Worm (Caenorhabditis elegans) whole organism, L1 larva: ENCODE results near the gene F31E3.6.

ENCODE experiments used
- C16A3.4 ChIP-seq: fragments of 150-350 bp; optimal IDR thresholded peaks from 2 replicates; lab custom pipeline; 2014; ENCODE audit warnings: missing biosample characterization, missing genetic modification characterization
- F16B12.6 ChIP-seq: fragments of 150-350 bp; optimal IDR thresholded peaks from 2 replicates; lab custom pipeline; 2014; ENCODE audit warnings: missing biosample characterization, missing genetic modification characterization
- blmp-1 ChIP-seq: fragments of 150-350 bp; optimal IDR thresholded peaks from 2 replicates; lab custom pipeline; 2014; ENCODE audit warnings: missing biosample characterization, missing genetic modification characterization
- ceh-8 ChIP-seq: fragments of 200-800 bp; sonication (Bioruptor generic); optimal IDR thresholded peaks from 2 replicates; lab custom pipeline; 2018; ENCODE audit warnings: mild to moderate bottlenecking, missing genetic modification characterization, moderate library complexity, missing compliant biosample characterization
- ceh-90 ChIP-seq: sonication (generic microtip); optimal IDR thresholded peaks from 2 replicates; lab custom pipeline; 2016; ENCODE audit warnings: missing genetic modification characterization, missing compliant biosample characterization
- ces-1 ChIP-seq: fragments of 150-350 bp; optimal IDR thresholded peaks from 2 replicates; lab custom pipeline; 2014; ENCODE audit warnings: missing biosample characterization, missing genetic modification reagents, missing genetic modification characterization
- dpl-1 ChIP-seq, 3 experiments: fragments of 150-350 bp in 2 of 3; sonication (generic microtip) in 1 of 3; optimal IDR thresholded peaks; 2 replicates each; lab custom pipeline; 2014 to 2017; ENCODE audit warnings: missing biosample characterization in 3 of 3, missing genetic modification characterization in 3 of 3, missing genetic modification reagents in 3 of 3
- efl-1 ChIP-seq, 4 experiments: fragments of 150-350 bp; optimal IDR thresholded peaks in 3 of 4; peaks in 1 of 4; 1 replicate in 1 of 4; 2 replicates in 3 of 4; lab custom pipeline; 2014; ENCODE audit warnings: missing biosample characterization in 2 of 4, missing genetic modification characterization in 2 of 4, missing genetic modification reagents in 2 of 4
- egl-13 ChIP-seq: sonication (generic microtip); optimal IDR thresholded peaks from 2 replicates; lab custom pipeline; 2016; ENCODE audit warnings: missing genotype, missing genetic modification reagents, missing genetic modification characterization, missing compliant biosample characterization
- elt-2 ChIP-seq: sonication (generic microtip); optimal IDR thresholded peaks from 2 replicates; lab custom pipeline; 2016; ENCODE audit warnings: missing genetic modification characterization, mild to moderate bottlenecking, inconsistent platforms, missing compliant biosample characterization, missing genetic modification reagents
- elt-3 ChIP-seq, 6 experiments: fragments of 150-350 bp in 1 of 6; sonication (generic microtip); optimal IDR thresholded peaks; 2 replicates each; lab custom pipeline; 2017 to 2018; ENCODE audit warnings: missing biosample characterization in 6 of 6, missing genetic modification characterization in 6 of 6, inconsistent platforms in 1 of 6
- grh-1 ChIP-seq: fragments of 200-800 bp; sonication (Bioruptor generic); IDR thresholded peaks from 2 replicates; pipeline ENCODE4 v1.3.6; 2022; ENCODE audit warnings: missing genetic modification reagents, missing genetic modification characterization, missing compliant biosample characterization
- hlh-4 ChIP-seq: sonication (generic microtip); optimal IDR thresholded peaks from 2 replicates; lab custom pipeline; 2016; ENCODE audit warnings: mild to moderate bottlenecking, missing genetic modification characterization, missing compliant biosample characterization
- lin-13 ChIP-seq: fragments of 150-350 bp; optimal IDR thresholded peaks from 2 replicates; lab custom pipeline; 2014; ENCODE audit warnings: missing biosample characterization, missing genetic modification reagents, missing genetic modification characterization
- lin-14 ChIP-seq: fragments of 200-800 bp; sonication (Bioruptor generic); optimal IDR thresholded peaks from 2 replicates; lab custom pipeline; 2018; ENCODE audit warnings: mild to moderate bottlenecking, missing genetic modification characterization, moderate library complexity, missing compliant biosample characterization
- lin-35 ChIP-seq, 2 experiments: fragments of 150-350 bp; optimal IDR thresholded peaks; 2 replicates each; lab custom pipeline; 2014; ENCODE audit warnings: missing biosample characterization in 2 of 2, missing genetic modification characterization in 2 of 2, missing genetic modification reagents in 2 of 2
- lsy-2 ChIP-seq, 2 experiments: fragments of 150-350 bp; optimal IDR thresholded peaks; 2 replicates each; lab custom pipeline; 2014; ENCODE audit warnings: missing biosample characterization in 2 of 2, missing genetic modification characterization in 2 of 2
- mep-1 ChIP-seq: fragments of 150-350 bp; optimal IDR thresholded peaks from 2 replicates; lab custom pipeline; 2014; ENCODE audit warnings: missing biosample characterization, missing genetic modification characterization
- nhr-20 ChIP-seq: sonication (generic microtip); optimal IDR thresholded peaks from 2 replicates; lab custom pipeline; 2016; ENCODE audit warnings: mild to moderate bottlenecking, missing genetic modification characterization, missing compliant biosample characterization
- nhr-47 ChIP-seq: sonication (generic microtip); optimal IDR thresholded peaks from 2 replicates; lab custom pipeline; 2016; ENCODE audit warnings: mild to moderate bottlenecking, missing genetic modification characterization, moderate library complexity, missing compliant biosample characterization
- nhr-71 ChIP-seq: sonication (generic microtip); optimal IDR thresholded peaks from 2 replicates; lab custom pipeline; 2016; ENCODE audit warnings: mild to moderate bottlenecking, missing genetic modification characterization, moderate library complexity, missing compliant biosample characterization
- nhr-84 ChIP-seq: sonication (generic microtip); optimal IDR thresholded peaks from 2 replicates; lab custom pipeline; 2017; ENCODE audit warnings: missing biosample characterization, missing genetic modification characterization
- nhr-85 ChIP-seq: sonication (generic microtip); peaks from one replicate; lab custom pipeline; 2016; ENCODE audit warnings: missing genetic modification characterization, inconsistent platforms, missing compliant biosample characterization
- pag-3 ChIP-seq: sonication (generic microtip); optimal IDR thresholded peaks from 2 replicates; lab custom pipeline; 2017; ENCODE audit warnings: missing genetic modification characterization, mild to moderate bottlenecking, missing compliant biosample characterization, antibody characterized with exemption, borderline replicate concordance; ENCODE audit not compliant: insufficient read depth
- pax-3 ChIP-seq: fragments of 200-800 bp; sonication (Bioruptor generic); optimal IDR thresholded peaks from 2 replicates; lab custom pipeline; 2018; ENCODE audit warnings: mild to moderate bottlenecking, missing genetic modification characterization, moderate library complexity, missing compliant biosample characterization
- pqm-1 ChIP-seq: sonication (generic microtip); optimal IDR thresholded peaks from 3 replicates; lab custom pipeline; 2017; ENCODE audit warnings: missing biosample characterization, missing genetic modification characterization
- rnt-1 ChIP-seq: sonication (generic microtip); optimal IDR thresholded peaks from 2 replicates; lab custom pipeline; 2016; ENCODE audit warnings: mild to moderate bottlenecking, missing genetic modification characterization, moderate library complexity, missing compliant biosample characterization
- snu-23 ChIP-seq: sonication (generic microtip); optimal IDR thresholded peaks from 2 replicates; lab custom pipeline; 2016; ENCODE audit warnings: missing genetic modification characterization, missing compliant biosample characterization
- sptf-1 ChIP-seq: fragments of 150-350 bp; optimal IDR thresholded peaks from 2 replicates; lab custom pipeline; 2014; ENCODE audit warnings: missing biosample characterization, missing genetic modification characterization
- swsn-7 ChIP-seq: sonication (generic microtip); optimal IDR thresholded peaks from 2 replicates; lab custom pipeline; 2016; ENCODE audit warnings: missing genetic modification characterization, missing compliant biosample characterization
- unc-62 ChIP-seq: fragments of 150-350 bp; optimal IDR thresholded peaks from 2 replicates; lab custom pipeline; 2014; ENCODE audit warnings: missing biosample characterization, missing genetic modification reagents, missing genetic modification characterization
- unc-86 ChIP-seq: sonication (generic microtip); optimal IDR thresholded peaks from 2 replicates; lab custom pipeline; 2016; ENCODE audit warnings: missing genetic modification characterization, missing compliant biosample characterization
- unc-98 ChIP-seq: fragments of 200-800 bp; sonication (Bioruptor generic); IDR thresholded peaks from 2 replicates; pipeline ENCODE4 v1.3.6; 2022; ENCODE audit warnings: missing genetic modification characterization, missing compliant biosample characterization
- vab-15 ChIP-seq: sonication (generic microtip); optimal IDR thresholded peaks from 2 replicates; lab custom pipeline; 2017; ENCODE audit warnings: missing genotype, mild to moderate bottlenecking, missing genetic modification characterization, missing compliant biosample characterization
- zag-1 ChIP-seq: fragments of 150-350 bp; optimal IDR thresholded peaks from 2 replicates; lab custom pipeline; 2014; ENCODE audit warnings: missing biosample characterization, missing genetic modification characterization

The F31E3.6 gene

ce11 chrIII:6989201-6989600, 7.3 kb downstream of the F31E3.6 start:
- TF ChIP-seq lin-35 (GFP tag; optimal IDR thresholded peaks at IDR 0.05; lab: Kevin White, UChicago) (peak in 1 of 2 experiments; percentile 20), nhr-84 (tag; lab: Kevin White, UChicago) (no peak), F16B12.6 (tag; lab: Kevin White, UChicago) (no peak), elt-2 (tag; lab: Kevin White, UChicago) (peak; percentile 44)

DNA sequence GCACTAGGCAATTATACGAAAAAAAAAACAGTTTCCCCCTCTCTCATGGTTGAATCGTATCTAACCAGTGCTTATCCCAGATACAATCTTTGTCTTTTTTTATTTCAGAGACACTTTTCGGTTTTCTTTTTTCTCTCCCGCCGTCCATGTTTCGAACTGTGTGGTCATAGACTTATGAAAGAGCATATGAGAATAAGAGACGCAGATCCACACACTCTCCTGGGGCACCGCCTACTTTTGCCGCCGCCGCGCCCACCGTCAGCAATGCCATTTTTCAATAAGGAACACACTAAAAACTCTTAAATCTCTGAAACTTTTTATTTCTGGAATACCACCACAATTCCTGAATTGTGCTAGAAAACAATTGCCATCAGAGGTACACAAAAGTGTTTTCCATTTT, 8.0 kb downstream of the F31E3.6 start, which contains the start of gene prk-1:
TSS of gene prk-1 (plus strand) at position 269 of the 400 bp plus-strand sequence.
- peak; percentile 2 for TF ChIP-seq blmp-1 (tag; lab: Kevin White, UChicago)
- no peak for TF ChIP-seq unc-86 (tag; lab: Kevin White, UChicago)
- TF ChIP-seq grh-1 (GFP tag; lab: Robert Waterston, UW): no peak
- TF ChIP-seq snu-23 (GFP tag; lab: Kevin White, UChicago): peak; percentile 22
- TF ChIP-seq lin-14 (GFP tag; lab: Kevin White, UChicago): peak; percentile 45
- TF ChIP-seq rnt-1: peak; percentile 37
- TF ChIP-seq nhr-85 (tag; lab: Kevin White, UChicago): peak; percentile 65
- TF ChIP-seq nhr-71: no peak

DNA sequence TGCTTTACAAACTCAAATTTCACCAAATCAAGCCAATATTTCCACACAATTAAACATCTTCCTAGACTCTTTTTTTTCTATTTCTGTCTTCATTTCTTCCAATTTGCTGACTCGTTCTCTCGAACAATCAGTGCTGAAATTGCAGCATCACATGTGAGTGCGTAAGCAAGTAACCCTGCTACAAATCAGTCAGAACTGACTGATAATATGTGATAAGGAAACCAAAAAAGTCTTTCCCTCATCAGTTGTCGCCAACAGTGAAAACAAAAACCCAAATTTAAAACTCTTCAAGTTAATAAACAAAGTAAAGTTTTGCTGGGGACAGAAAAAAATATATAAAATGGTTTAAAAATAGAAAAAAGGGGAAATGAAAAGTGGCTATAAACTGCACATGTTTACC, 9.6 kb downstream of the F31E3.6 start:
- TF ChIP-seq pax-3 (no peak), pag-3 (tag; lab: Kevin White, UChicago) (no peak), elt-3 (tag; optimal IDR thresholded peaks at IDR 0.05; lab: Kevin White, UChicago) (no peak), F16B12.6 (tag; lab: Kevin White, UChicago) (no peak), pqm-1 (tag; lab: Kevin White, UChicago) (no peak), ceh-8 (GFP tag; lab: Kevin White, UChicago) (no peak), elt-2 (tag; lab: Kevin White, UChicago) (peak; percentile 59), hlh-4 (tag; lab: Kevin White, UChicago) (no peak), efl-1 (optimal IDR thresholded peaks at IDR 0.05; lab: Kevin White, UChicago) (no peak), efl-1 (GFP tag; optimal IDR thresholded peaks at IDR 0.05 in 1 of 2; lab: Kevin White, UChicago) (no peak), nhr-20 (tag; lab: Kevin White, UChicago) (peak; percentile 9), unc-98 (GFP tag; lab: Robert Waterston, UW) (no peak), nhr-47 (tag; lab: Kevin White, UChicago) (no peak), zag-1 (tag; lab: Kevin White, UChicago) (no peak), lin-35 (GFP tag; optimal IDR thresholded peaks at IDR 0.05; lab: Kevin White, UChicago) (peak in 1 of 2 experiments; percentile 38), swsn-7 (no peak), lin-13 (no peak), lsy-2 (tag; optimal IDR thresholded peaks at IDR 0.05; lab: Kevin White, UChicago) (no peak), unc-62 (GFP tag; lab: Kevin White, UChicago) (no peak), C16A3.4 (tag; lab: Kevin White, UChicago) (no peak), mep-1 (tag; lab: Kevin White, UChicago) (no peak), vab-15 (tag; lab: Kevin White, UChicago) (no peak)

DNA sequence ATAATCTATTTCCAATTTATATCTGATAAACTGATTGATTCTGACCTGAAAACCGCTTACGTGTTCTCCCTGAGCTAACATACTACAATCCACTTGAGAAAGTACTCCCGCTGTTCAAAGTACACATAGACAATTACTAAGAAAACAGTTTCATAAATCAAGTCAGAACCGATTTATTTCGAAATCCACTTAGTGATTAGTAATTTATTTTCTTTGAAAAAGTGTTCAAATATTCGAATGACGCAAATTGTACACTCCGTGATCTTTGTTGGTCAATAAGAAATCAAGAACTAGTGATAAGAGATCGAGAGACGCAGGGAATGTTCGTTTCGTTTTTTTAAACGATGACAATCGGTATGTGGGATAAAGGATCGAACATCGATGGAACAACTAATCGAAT, 10.6 kb downstream of the F31E3.6 start:
- TF ChIP-seq dpl-1 (GFP tag; optimal IDR thresholded peaks at IDR 0.05; lab: Kevin White, UChicago): no peak
- no peak for TF ChIP-seq ceh-90 (tag; lab: Kevin White, UChicago)
- no peak for TF ChIP-seq efl-1 (optimal IDR thresholded peaks at IDR 0.05; lab: Kevin White, UChicago)
- peak in 1 of 2 experiments; percentile 21 for TF ChIP-seq efl-1 (GFP tag; optimal IDR thresholded peaks at IDR 0.05 in 1 of 2; lab: Kevin White, UChicago)
- TF ChIP-seq ces-1: no peak
- TF ChIP-seq egl-13 (tag; lab: Kevin White, UChicago): no peak
- no peak for TF ChIP-seq mep-1 (tag; lab: Kevin White, UChicago)
- no peak for TF ChIP-seq vab-15 (tag; lab: Kevin White, UChicago)
- no peak for TF ChIP-seq sptf-1 (tag; lab: Kevin White, UChicago)
- no peak for TF ChIP-seq rnt-1
